Fruit fly (Drosophila melanogaster): Measurements from ENCODE around the gene CG11555.

- TF ChIP-seq CG8478 (optimal IDR thresholded peaks at IDR 0.05) = no peak
- TF ChIP-seq Dll (optimal IDR thresholded peaks at IDR 0.05) = no peak
- TF ChIP-seq usp (GFP tag; optimal IDR thresholded peaks at IDR 0.05) = no peak
Observed at dm6 chr2L:303306-303962, 29.8 kb downstream of the CG11555 start.
